Fruit fly (Drosophila melanogaster) whole organism, pupa: Measurements from ENCODE around the gene mal.

Experiments
- CG14655 ChIP-seq: fragments of 200-800 bp; sonication (Bioruptor generic); optimal IDR thresholded peaks from 3 replicates; lab custom pipeline; 2017; ENCODE audit warnings: mild to moderate bottlenecking, missing biosample characterization, missing genetic modification reagents, missing genetic modification characterization
- CG15710 ChIP-seq: fragments of 200-800 bp; sonication (Bioruptor generic); optimal IDR thresholded peaks from 2 replicates; lab custom pipeline; 2018; ENCODE audit warnings: missing biosample characterization, mild to moderate bottlenecking, missing genetic modification characterization, moderate library complexity
- CG17806 ChIP-seq: fragments of 200-800 bp; sonication (Bioruptor generic); optimal IDR thresholded peaks from 2 replicates; lab custom pipeline; 2018; ENCODE audit warnings: missing biosample characterization, mild to moderate bottlenecking, missing genetic modification characterization, moderate library complexity
- CG32121 ChIP-seq: fragments of 200-800 bp; sonication (Bioruptor generic); IDR thresholded peaks from 2 replicates; pipeline ENCODE4 v1.3.6; 2022; ENCODE audit warnings: missing biosample characterization, missing genetic modification characterization
- CG34367 ChIP-seq: fragments of 200-800 bp; sonication (Bioruptor generic); optimal IDR thresholded peaks from 2 replicates; lab custom pipeline; 2018; ENCODE audit warnings: missing biosample characterization, mild to moderate bottlenecking, missing genetic modification characterization
- CG4496 ChIP-seq: fragments of 200-800 bp; sonication (Bioruptor generic); IDR thresholded peaks from 3 replicates; pipeline ENCODE4 v1.3.6; 2022; ENCODE audit warnings: missing biosample characterization, missing genetic modification characterization
- CG8159 ChIP-seq: fragments of 200-800 bp; sonication (Bioruptor generic); optimal IDR thresholded peaks from 3 replicates; lab custom pipeline; 2018; ENCODE audit warnings: missing biosample characterization, mild to moderate bottlenecking, missing genetic modification characterization, moderate library complexity
- CG8301 ChIP-seq: fragments of 200-800 bp; sonication (Bioruptor generic); optimal IDR thresholded peaks from 2 replicates; lab custom pipeline; 2018; ENCODE audit warnings: missing biosample characterization, mild to moderate bottlenecking, missing genetic modification characterization
- D1 ChIP-seq: fragments of 200-800 bp; sonication (Bioruptor generic); optimal IDR thresholded peaks from 2 replicates; lab custom pipeline; 2018; ENCODE audit warnings: missing biosample characterization, mild to moderate bottlenecking, missing genetic modification characterization, moderate library complexity
- EcR ChIP-seq: fragments of 200-800 bp; sonication (Bioruptor generic); optimal IDR thresholded peaks from 3 replicates; lab custom pipeline; 2019; ENCODE audit warnings: missing biosample characterization, missing genetic modification characterization, mild to moderate bottlenecking, moderate library complexity, missing genetic modification reagents
- Ets98B ChIP-seq: fragments of 200-800 bp; sonication (Bioruptor generic); IDR thresholded peaks from 2 replicates; pipeline ENCODE4 v1.3.6; 2022; ENCODE audit warnings: missing biosample characterization, missing genetic modification characterization
- Pif1B ChIP-seq: fragments of 200-800 bp; sonication (Bioruptor generic); optimal IDR thresholded peaks from 3 replicates; lab custom pipeline; 2016; ENCODE audit warnings: missing biosample characterization, missing genetic modification characterization
- Snoo ChIP-seq: fragments of 200-800 bp; sonication (Bioruptor generic); optimal IDR thresholded peaks from 3 replicates; lab custom pipeline; 2017; ENCODE audit warnings: missing biosample characterization, mild to moderate bottlenecking, missing genetic modification characterization, inconsistent platforms

- TF ChIP-seq CG4496 (GFP tag; lab: Robert Waterston, UW) (no peak), CG17806 (tag; lab: Kevin White, UChicago) (no peak), CG32121 (GFP tag; lab: Robert Waterston, UW) (no peak), Snoo (tag; lab: Kevin White, UChicago) (no peak), CG34367 (tag; lab: Kevin White, UChicago) (no peak), EcR (no peak), CG14655 (GFP tag; lab: Kevin White, UChicago) (no peak), D1 (tag; lab: Kevin White, UChicago) (no peak), CG8159 (tag; lab: Kevin White, UChicago) (no peak), CG8301 (tag; lab: Kevin White, UChicago) (no peak), Pif1B (no peak), CG15710 (tag; lab: Kevin White, UChicago) (no peak), Ets98B (no peak)
Measured at dm6 chrX:20413481-20413880, 16.0 kb upstream of the mal start, which contains the start of gene CG15459.
